Fruit fly (Drosophila melanogaster): Measurements from ENCODE around the gene E5.

dm6 chr3R:13923626-13924025 is 48.9 kb upstream of the E5 start:
- TF ChIP-seq brk (GFP tag; optimal IDR thresholded peaks at IDR 0.05) (no peak), Hr78 (GFP tag; optimal IDR thresholded peaks at IDR 0.05) (no peak), dsf (GFP tag; optimal IDR thresholded peaks at IDR 0.05; ENCODE audit: borderline replicate concordance) (no peak), fru (GFP tag; optimal IDR thresholded peaks at IDR 0.05) (no peak), sage (GFP tag; optimal IDR thresholded peaks at IDR 0.05) (no peak), usp (GFP tag; optimal IDR thresholded peaks at IDR 0.05) (no peak), Hr83 (GFP tag; optimal IDR thresholded peaks at IDR 0.05; ENCODE audit: poor library complexity, severe bottlenecking) (no peak)
